Worm (Caenorhabditis elegans) whole organism, L1 larva: ENCODE measurements around the gene C18E9.7.

ENCODE experiments used
- C34B4.2 ChIP-seq: sonication (generic microtip); optimal IDR thresholded peaks from 2 replicates; lab custom pipeline; 2017; ENCODE audit warnings: mild to moderate bottlenecking, missing genetic modification characterization, missing compliant biosample characterization
- Y116A8C.19 ChIP-seq: sonication (generic microtip); optimal IDR thresholded peaks from 2 replicates; lab custom pipeline; 2016; ENCODE audit warnings: missing compliant biosample characterization, missing genetic modification characterization, borderline replicate concordance
- aha-1 ChIP-seq: fragments of 150-350 bp; optimal IDR thresholded peaks from 2 replicates; lab custom pipeline; 2014; ENCODE audit warnings: missing biosample characterization, missing genetic modification characterization
- aly-2 ChIP-seq: fragments of 150-350 bp; optimal IDR thresholded peaks from 2 replicates; lab custom pipeline; 2014; ENCODE audit warnings: missing biosample characterization, missing genetic modification characterization
- blmp-1 ChIP-seq: fragments of 150-350 bp; optimal IDR thresholded peaks from 2 replicates; lab custom pipeline; 2014; ENCODE audit warnings: missing biosample characterization, missing genetic modification characterization
- ceh-88 ChIP-seq: fragments of 200-800 bp; sonication (Bioruptor generic); IDR thresholded peaks from 2 replicates; pipeline ENCODE4 v1.3.6; 2022; ENCODE audit warnings: missing genetic modification characterization, missing compliant biosample characterization
- dpl-1 ChIP-seq, 3 experiments: fragments of 150-350 bp in 2 of 3; sonication (generic microtip) in 1 of 3; optimal IDR thresholded peaks; 2 replicates each; lab custom pipeline; 2014 to 2017; ENCODE audit warnings: missing biosample characterization in 3 of 3, missing genetic modification characterization in 3 of 3, missing genetic modification reagents in 3 of 3
- dsc-1 ChIP-seq: sonication (generic microtip); optimal IDR thresholded peaks from 2 replicates; lab custom pipeline; 2016; ENCODE audit warnings: mild to moderate bottlenecking, missing genetic modification characterization, missing compliant biosample characterization
- efl-1 ChIP-seq, 4 experiments: fragments of 150-350 bp; optimal IDR thresholded peaks in 3 of 4; peaks in 1 of 4; 1 replicate in 1 of 4; 2 replicates in 3 of 4; lab custom pipeline; 2014; ENCODE audit warnings: missing biosample characterization in 2 of 4, missing genetic modification characterization in 2 of 4, missing genetic modification reagents in 2 of 4
- efl-3 ChIP-seq: fragments of 200-800 bp; sonication (Bioruptor generic); optimal IDR thresholded peaks from 2 replicates; lab custom pipeline; 2018; ENCODE audit warnings: mild to moderate bottlenecking, missing genetic modification characterization, missing compliant biosample characterization
- egl-13 ChIP-seq: sonication (generic microtip); optimal IDR thresholded peaks from 2 replicates; lab custom pipeline; 2016; ENCODE audit warnings: missing genotype, missing genetic modification reagents, missing genetic modification characterization, missing compliant biosample characterization
- egl-27 ChIP-seq, 2 experiments: fragments of 150-350 bp in 1 of 2; sonication (generic microtip); optimal IDR thresholded peaks; 3 replicates each; lab custom pipeline; 2017 to 2018; ENCODE audit warnings: missing biosample characterization in 2 of 2, missing genetic modification characterization in 2 of 2, missing genetic modification reagents in 2 of 2
- elt-3 ChIP-seq, 6 experiments: fragments of 150-350 bp in 1 of 6; sonication (generic microtip); optimal IDR thresholded peaks; 2 replicates each; lab custom pipeline; 2017 to 2018; ENCODE audit warnings: missing biosample characterization in 6 of 6, missing genetic modification characterization in 6 of 6, inconsistent platforms in 1 of 6
- ets-5 ChIP-seq: fragments of 200-800 bp; sonication (Bioruptor generic); IDR thresholded peaks from 2 replicates; pipeline ENCODE4 v1.3.6; 2022; ENCODE audit warnings: missing genetic modification characterization, missing compliant biosample characterization
- fkh-4 ChIP-seq: sonication (generic microtip); optimal IDR thresholded peaks from 2 replicates; lab custom pipeline; 2016; ENCODE audit warnings: missing compliant biosample characterization, missing genetic modification characterization, borderline replicate concordance
- hlh-17 ChIP-seq: fragments of 200-800 bp; sonication (Bioruptor generic); optimal IDR thresholded peaks from 2 replicates; lab custom pipeline; 2018; ENCODE audit warnings: missing genetic modification characterization, mild to moderate bottlenecking, missing compliant biosample characterization, moderate library complexity, borderline replicate concordance
- irx-1 ChIP-seq: sonication (generic microtip); optimal IDR thresholded peaks from 2 replicates; lab custom pipeline; 2016; ENCODE audit warnings: missing genetic modification characterization, missing compliant biosample characterization
- isw-1 ChIP-seq: fragments of 200-800 bp; sonication (Bioruptor generic); IDR thresholded peaks from 2 replicates; pipeline ENCODE4 v1.3.6; 2022; ENCODE audit warnings: missing genetic modification characterization, missing compliant biosample characterization
- lin-13 ChIP-seq: fragments of 150-350 bp; optimal IDR thresholded peaks from 2 replicates; lab custom pipeline; 2014; ENCODE audit warnings: missing biosample characterization, missing genetic modification reagents, missing genetic modification characterization
- lin-14 ChIP-seq: fragments of 200-800 bp; sonication (Bioruptor generic); optimal IDR thresholded peaks from 2 replicates; lab custom pipeline; 2018; ENCODE audit warnings: mild to moderate bottlenecking, missing genetic modification characterization, moderate library complexity, missing compliant biosample characterization
- lin-35 ChIP-seq, 2 experiments: fragments of 150-350 bp; optimal IDR thresholded peaks; 2 replicates each; lab custom pipeline; 2014; ENCODE audit warnings: missing biosample characterization in 2 of 2, missing genetic modification characterization in 2 of 2, missing genetic modification reagents in 2 of 2
- lin-39 ChIP-seq: fragments of 150-350 bp; optimal IDR thresholded peaks from 2 replicates; lab custom pipeline; 2014; ENCODE audit warnings: missing biosample characterization, missing genetic modification reagents, missing genetic modification characterization
- lsy-2 ChIP-seq, 2 experiments: fragments of 150-350 bp; optimal IDR thresholded peaks; 2 replicates each; lab custom pipeline; 2014; ENCODE audit warnings: missing biosample characterization in 2 of 2, missing genetic modification characterization in 2 of 2
- mab-9 ChIP-seq: fragments of 200-800 bp; sonication (Bioruptor generic); IDR thresholded peaks from 2 replicates; pipeline ENCODE4 v1.3.6; 2022; ENCODE audit warnings: missing genetic modification reagents, missing genetic modification characterization, missing compliant biosample characterization
- mdl-1 ChIP-seq, 2 experiments: fragments of 150-350 bp; optimal IDR thresholded peaks; 2 replicates each; lab custom pipeline; 2014 to 2017; ENCODE audit warnings: missing biosample characterization in 2 of 2, missing genetic modification characterization in 2 of 2, inconsistent platforms in 1 of 2
- nhr-11 ChIP-seq: fragments of 150-350 bp; optimal IDR thresholded peaks from 2 replicates; lab custom pipeline; 2014; ENCODE audit warnings: missing biosample characterization, missing genetic modification characterization
- nhr-19 ChIP-seq: fragments of 200-800 bp; sonication (Bioruptor generic); conservative IDR thresholded peaks from 2 replicates; pipeline ENCODE4 v1.3.6; 2022; ENCODE audit warnings: missing genetic modification characterization, missing compliant biosample characterization
- nhr-20 ChIP-seq: sonication (generic microtip); optimal IDR thresholded peaks from 2 replicates; lab custom pipeline; 2016; ENCODE audit warnings: mild to moderate bottlenecking, missing genetic modification characterization, missing compliant biosample characterization
- nhr-28 ChIP-seq: fragments of 150-350 bp; optimal IDR thresholded peaks from 2 replicates; lab custom pipeline; 2014; ENCODE audit warnings: missing biosample characterization, missing genetic modification characterization
- nhr-47 ChIP-seq: sonication (generic microtip); optimal IDR thresholded peaks from 2 replicates; lab custom pipeline; 2016; ENCODE audit warnings: mild to moderate bottlenecking, missing genetic modification characterization, moderate library complexity, missing compliant biosample characterization
- nhr-71 ChIP-seq: sonication (generic microtip); optimal IDR thresholded peaks from 2 replicates; lab custom pipeline; 2016; ENCODE audit warnings: mild to moderate bottlenecking, missing genetic modification characterization, moderate library complexity, missing compliant biosample characterization
- nhr-84 ChIP-seq: sonication (generic microtip); optimal IDR thresholded peaks from 2 replicates; lab custom pipeline; 2017; ENCODE audit warnings: missing biosample characterization, missing genetic modification characterization
- nhr-85 ChIP-seq: sonication (generic microtip); peaks from one replicate; lab custom pipeline; 2016; ENCODE audit warnings: missing genetic modification characterization, inconsistent platforms, missing compliant biosample characterization
- pax-3 ChIP-seq: fragments of 200-800 bp; sonication (Bioruptor generic); optimal IDR thresholded peaks from 2 replicates; lab custom pipeline; 2018; ENCODE audit warnings: mild to moderate bottlenecking, missing genetic modification characterization, moderate library complexity, missing compliant biosample characterization
- pqm-1 ChIP-seq: sonication (generic microtip); optimal IDR thresholded peaks from 3 replicates; lab custom pipeline; 2017; ENCODE audit warnings: missing biosample characterization, missing genetic modification characterization
- rnt-1 ChIP-seq: sonication (generic microtip); optimal IDR thresholded peaks from 2 replicates; lab custom pipeline; 2016; ENCODE audit warnings: mild to moderate bottlenecking, missing genetic modification characterization, moderate library complexity, missing compliant biosample characterization
- skn-1 ChIP-seq: fragments of 150-350 bp; optimal IDR thresholded peaks from 2 replicates; lab custom pipeline; 2014; ENCODE audit warnings: missing biosample characterization, missing genetic modification characterization
- snpc-4 ChIP-seq: fragments of 150-350 bp; optimal IDR thresholded peaks from 2 replicates; lab custom pipeline; 2014; ENCODE audit warnings: missing biosample characterization, missing genetic modification characterization
- snu-23 ChIP-seq: sonication (generic microtip); optimal IDR thresholded peaks from 2 replicates; lab custom pipeline; 2016; ENCODE audit warnings: missing genetic modification characterization, missing compliant biosample characterization
- sox-4 ChIP-seq: sonication (generic microtip); optimal IDR thresholded peaks from 2 replicates; lab custom pipeline; 2016; ENCODE audit warnings: missing genetic modification characterization, missing compliant biosample characterization
- tbx-2 ChIP-seq: sonication (generic microtip); optimal IDR thresholded peaks from 2 replicates; lab custom pipeline; 2016; ENCODE audit warnings: missing genetic modification characterization, missing compliant biosample characterization
- tlp-1 ChIP-seq: fragments of 150-350 bp; optimal IDR thresholded peaks from 2 replicates; lab custom pipeline; 2014; ENCODE audit warnings: missing biosample characterization, missing genetic modification characterization
- unc-130 ChIP-seq: fragments of 150-350 bp; optimal IDR thresholded peaks from 2 replicates; lab custom pipeline; 2017; ENCODE audit warnings: missing biosample characterization, missing genetic modification characterization, inconsistent platforms
- unc-98 ChIP-seq: fragments of 200-800 bp; sonication (Bioruptor generic); IDR thresholded peaks from 2 replicates; pipeline ENCODE4 v1.3.6; 2022; ENCODE audit warnings: missing genetic modification characterization, missing compliant biosample characterization
- vab-15 ChIP-seq: sonication (generic microtip); optimal IDR thresholded peaks from 2 replicates; lab custom pipeline; 2017; ENCODE audit warnings: missing genotype, mild to moderate bottlenecking, missing genetic modification characterization, missing compliant biosample characterization
- zag-1 ChIP-seq: fragments of 150-350 bp; optimal IDR thresholded peaks from 2 replicates; lab custom pipeline; 2014; ENCODE audit warnings: missing biosample characterization, missing genetic modification characterization
- ztf-11 ChIP-seq, 2 experiments: sonication (generic microtip); optimal IDR thresholded peaks; 2 replicates each; lab custom pipeline; 2016 to 2017; ENCODE audit warnings: missing genetic modification characterization in 2 of 2, missing biosample characterization in 1 of 2, missing compliant biosample characterization in 1 of 2

Gene C18E9.7

ce11 chrII:8959081-8959480 lies 23.5 kb downstream of the C18E9.7 start:
- TF ChIP-seq efl-1 (optimal IDR thresholded peaks at IDR 0.05; lab: Kevin White, UChicago) (peak in 1 of 2 experiments; percentile 32), efl-1 (GFP tag; optimal IDR thresholded peaks at IDR 0.05 in 1 of 2; lab: Kevin White, UChicago) (no peak), vab-15 (no peak), snpc-4 (tag; lab: Kevin White, UChicago) (no peak), unc-130 (tag; lab: Kevin White, UChicago) (peak; percentile 92), tlp-1 (tag; lab: Kevin White, UChicago) (no peak), C34B4.2 (tag; lab: Kevin White, UChicago) (no peak), dpl-1 (GFP tag; optimal IDR thresholded peaks at IDR 0.05; lab: Kevin White, UChicago) (peak in 1 of 3 experiments; percentile 14), lin-13 (GFP tag; lab: Kevin White, UChicago) (peak; percentile 15), ceh-88 (no peak), egl-13 (tag; lab: Kevin White, UChicago) (no peak), pax-3 (no peak), nhr-71 (tag; lab: Kevin White, UChicago) (peak; percentile 89), lin-14 (GFP tag; lab: Kevin White, UChicago) (peak; percentile 77), ztf-11 (tag; optimal IDR thresholded peaks at IDR 0.05; lab: Kevin White, UChicago) (no peak), fkh-4 (tag; lab: Kevin White, UChicago) (no peak), mab-9 (no peak), nhr-11 (no peak), aha-1 (no peak), nhr-28 (tag; lab: Kevin White, UChicago) (no peak), dsc-1 (tag; lab: Kevin White, UChicago) (no peak), rnt-1 (peak; percentile 74), elt-3 (tag; optimal IDR thresholded peaks at IDR 0.05; lab: Kevin White, UChicago) (no peak), zag-1 (tag; lab: Kevin White, UChicago) (no peak), tbx-2 (tag; lab: Kevin White, UChicago) (peak; percentile 35), efl-3 (GFP tag; lab: Kevin White, UChicago) (no peak), lin-39 (no peak), isw-1 (no peak), aly-2 (tag; lab: Kevin White, UChicago) (no peak), Y116A8C.19 (tag; lab: Kevin White, UChicago) (no peak), egl-27 (tag; optimal IDR thresholded peaks at IDR 0.05; lab: Kevin White, UChicago) (no peak), unc-98 (0 out of 2 replicates have a peak, but pooled peaks have one; percentile 3), hlh-17 (GFP tag; lab: Kevin White, UChicago) (no peak), pqm-1 (no peak), lsy-2 (tag; optimal IDR thresholded peaks at IDR 0.05; lab: Kevin White, UChicago) (peak; percentile 33 to 71), mdl-1 (tag; optimal IDR thresholded peaks at IDR 0.05; lab: Kevin White, UChicago) (peak in 1 of 2 experiments; percentile 63), sox-4 (tag; lab: Kevin White, UChicago) (no peak), blmp-1 (peak; percentile 81), snu-23 (GFP tag; lab: Kevin White, UChicago) (peak; percentile 55), nhr-19 (GFP tag; lab: Robert Waterston, UW) (peak; percentile 66), nhr-85 (no peak), ets-5 (no peak), irx-1 (no peak), nhr-84 (tag; lab: Kevin White, UChicago) (no peak), nhr-20 (tag; lab: Kevin White, UChicago) (peak; percentile 53), lin-35 (GFP tag; optimal IDR thresholded peaks at IDR 0.05; lab: Kevin White, UChicago) (no peak), skn-1 (tag; lab: Kevin White, UChicago) (no peak), nhr-47 (tag; lab: Kevin White, UChicago) (peak; percentile 22)
